Worm (Caenorhabditis elegans) whole organism, L2 larva: ENCODE data around the gene spp-18.

ENCODE experiments used
- R02D3.7 ChIP-seq: fragments of 150-350 bp; optimal IDR thresholded peaks from 2 replicates; lab custom pipeline; 2014; ENCODE audit warnings: missing biosample characterization, missing genetic modification characterization
- ZK546.5 ChIP-seq: sonication (generic microtip); optimal IDR thresholded peaks from 2 replicates; lab custom pipeline; 2017; ENCODE audit warnings: missing biosample characterization, missing genetic modification characterization
- alr-1 ChIP-seq: fragments of 150-350 bp; optimal IDR thresholded peaks from 2 replicates; lab custom pipeline; 2014; ENCODE audit warnings: missing biosample characterization, missing genetic modification characterization
- aly-2 ChIP-seq: fragments of 150-350 bp; optimal IDR thresholded peaks from 2 replicates; lab custom pipeline; 2014; ENCODE audit warnings: missing biosample characterization, missing genetic modification characterization
- ama-1 ChIP-seq: fragments of 150-350 bp; optimal IDR thresholded peaks from 2 replicates; lab custom pipeline; 2018; ENCODE audit warnings: inconsistent platforms
- blmp-1 ChIP-seq: sonication (generic microtip); optimal IDR thresholded peaks from 2 replicates; lab custom pipeline; 2017; ENCODE audit warnings: missing genetic modification characterization, mild to moderate bottlenecking, missing compliant biosample characterization, antibody characterized with exemption, moderate library complexity; ENCODE audit not compliant: insufficient read depth
- ceh-16 ChIP-seq: fragments of 150-350 bp; optimal IDR thresholded peaks from 2 replicates; lab custom pipeline; 2014; ENCODE audit warnings: missing biosample characterization, missing genetic modification characterization
- ceh-82 ChIP-seq: fragments of 150-350 bp; optimal IDR thresholded peaks from 2 replicates; lab custom pipeline; 2014; ENCODE audit warnings: missing biosample characterization, missing genetic modification characterization
- crh-2 ChIP-seq: sonication (generic microtip); optimal IDR thresholded peaks from 2 replicates; lab custom pipeline; 2017; ENCODE audit warnings: missing biosample characterization, missing genetic modification characterization
- egl-27 ChIP-seq: sonication (generic microtip); optimal IDR thresholded peaks from 3 replicates; lab custom pipeline; 2017; ENCODE audit warnings: missing biosample characterization, missing genetic modification reagents, missing genetic modification characterization
- elt-1 ChIP-seq: fragments of 150-350 bp; optimal IDR thresholded peaks from 2 replicates; lab custom pipeline; 2014; ENCODE audit warnings: missing biosample characterization, missing genetic modification characterization
- elt-3 ChIP-seq: sonication (generic microtip); optimal IDR thresholded peaks from 2 replicates; lab custom pipeline; 2017; ENCODE audit warnings: missing biosample characterization, missing genetic modification characterization
- fos-1 ChIP-seq: fragments of 150-350 bp; optimal IDR thresholded peaks from 2 replicates; lab custom pipeline; 2014; ENCODE audit warnings: missing biosample characterization, missing genetic modification characterization
- lin-13 ChIP-seq: fragments of 150-350 bp; optimal IDR thresholded peaks from 2 replicates; lab custom pipeline; 2014; ENCODE audit warnings: missing biosample characterization, missing genetic modification reagents, missing genetic modification characterization
- lsy-2 ChIP-seq, 2 experiments: fragments of 150-350 bp in 1 of 2; sonication (generic microtip) in 1 of 2; optimal IDR thresholded peaks; 2 replicates each; lab custom pipeline; 2014 to 2017; ENCODE audit warnings: missing biosample characterization in 2 of 2, missing genetic modification characterization in 2 of 2
- mab-5 ChIP-seq: fragments of 150-350 bp; optimal IDR thresholded peaks from 2 replicates; lab custom pipeline; 2014; ENCODE audit warnings: missing biosample characterization, missing genetic modification characterization
- nhr-10 ChIP-seq: sonication (generic microtip); optimal IDR thresholded peaks from 2 replicates; lab custom pipeline; 2017; ENCODE audit warnings: missing biosample characterization, missing genetic modification characterization
- nhr-11 ChIP-seq: fragments of 150-350 bp; optimal IDR thresholded peaks from 2 replicates; lab custom pipeline; 2014; ENCODE audit warnings: missing biosample characterization, missing genetic modification characterization
- nhr-12 ChIP-seq: fragments of 150-350 bp; optimal IDR thresholded peaks from 2 replicates; lab custom pipeline; 2014; ENCODE audit warnings: missing biosample characterization, missing genetic modification characterization
- nhr-21 ChIP-seq: fragments of 150-350 bp; optimal IDR thresholded peaks from 2 replicates; lab custom pipeline; 2014; ENCODE audit warnings: missing biosample characterization, missing genetic modification characterization
- nhr-23 ChIP-seq: fragments of 150-350 bp; optimal IDR thresholded peaks from 2 replicates; lab custom pipeline; 2014; ENCODE audit warnings: missing biosample characterization, missing genetic modification reagents, missing genetic modification characterization
- nhr-237 ChIP-seq: fragments of 150-350 bp; optimal IDR thresholded peaks from 2 replicates; lab custom pipeline; 2014; ENCODE audit warnings: missing biosample characterization, missing genetic modification characterization
- nhr-6 ChIP-seq: fragments of 150-350 bp; optimal IDR thresholded peaks from 2 replicates; lab custom pipeline; 2014; ENCODE audit warnings: missing biosample characterization, missing genetic modification characterization
- nhr-77 ChIP-seq: fragments of 150-350 bp; optimal IDR thresholded peaks from 2 replicates; lab custom pipeline; 2014; ENCODE audit warnings: missing biosample characterization, missing genetic modification characterization
- peb-1 ChIP-seq: fragments of 150-350 bp; optimal IDR thresholded peaks from 2 replicates; lab custom pipeline; 2014; ENCODE audit warnings: missing biosample characterization, missing genetic modification characterization
- sem-4 ChIP-seq: fragments of 150-350 bp; optimal IDR thresholded peaks from 2 replicates; lab custom pipeline; 2014; ENCODE audit warnings: missing biosample characterization, missing genetic modification reagents, missing genetic modification characterization
- sma-3 ChIP-seq: sonication (generic microtip); optimal IDR thresholded peaks from 2 replicates; lab custom pipeline; 2016; ENCODE audit warnings: missing genetic modification reagents, missing genetic modification characterization, missing compliant biosample characterization
- sma-9 ChIP-seq, 2 experiments: fragments of 150-350 bp in 1 of 2; sonication (generic microtip) in 1 of 2; optimal IDR thresholded peaks; 2 replicates each; lab custom pipeline; 2014 to 2016; ENCODE audit warnings: missing genetic modification characterization in 2 of 2, mild to moderate bottlenecking in 1 of 2, missing biosample characterization in 1 of 2, missing compliant biosample characterization in 1 of 2, missing genetic modification reagents in 1 of 2, moderate library complexity in 1 of 2
- snpc-4 ChIP-seq: fragments of 150-350 bp; optimal IDR thresholded peaks from 2 replicates; lab custom pipeline; 2014; ENCODE audit warnings: missing biosample characterization, missing genetic modification characterization
- unc-39 ChIP-seq: fragments of 150-350 bp; optimal IDR thresholded peaks from 2 replicates; lab custom pipeline; 2014; ENCODE audit warnings: missing biosample characterization, missing genetic modification characterization
- unc-55 ChIP-seq: fragments of 150-350 bp; sonication (generic microtip); optimal IDR thresholded peaks from 3 replicates; lab custom pipeline; 2014; ENCODE audit warnings: missing biosample characterization, missing genetic modification reagents, missing genetic modification characterization
- unc-62 ChIP-seq: fragments of 150-350 bp; optimal IDR thresholded peaks from 2 replicates; lab custom pipeline; 2014; ENCODE audit warnings: missing biosample characterization, missing genetic modification reagents, missing genetic modification characterization
- ztf-1 ChIP-seq: fragments of 200-800 bp; sonication (Bioruptor generic); conservative IDR thresholded peaks from 2 replicates; pipeline ENCODE4 v1.3.6; 2022; ENCODE audit warnings: missing genetic modification characterization, missing compliant biosample characterization
- ztf-4 ChIP-seq: fragments of 150-350 bp; optimal IDR thresholded peaks from 2 replicates; lab custom pipeline; 2014; ENCODE audit warnings: missing biosample characterization, missing genetic modification characterization

Gene spp-18

ce11 chrIV:9624275-9624674 lies 30.8 kb downstream of the spp-18 start, which contains the start of gene W09C2.8:
Gene W09C2.8 (minus strand): TSS chrIV:9624375.
- TF ChIP-seq egl-27 (tag; lab: Kevin White, UChicago) (no peak), nhr-237 (tag; lab: Kevin White, UChicago) (no peak), ama-1 (no peak), fos-1 (tag; lab: Kevin White, UChicago) (no peak), sma-3 (GFP tag; lab: Kevin White, UChicago) (no peak), peb-1 (no peak), elt-1 (tag; lab: Kevin White, UChicago) (no peak), ztf-1 (no peak)
- TF ChIP-seq, all 48 proteins: peak for 0

DNA sequence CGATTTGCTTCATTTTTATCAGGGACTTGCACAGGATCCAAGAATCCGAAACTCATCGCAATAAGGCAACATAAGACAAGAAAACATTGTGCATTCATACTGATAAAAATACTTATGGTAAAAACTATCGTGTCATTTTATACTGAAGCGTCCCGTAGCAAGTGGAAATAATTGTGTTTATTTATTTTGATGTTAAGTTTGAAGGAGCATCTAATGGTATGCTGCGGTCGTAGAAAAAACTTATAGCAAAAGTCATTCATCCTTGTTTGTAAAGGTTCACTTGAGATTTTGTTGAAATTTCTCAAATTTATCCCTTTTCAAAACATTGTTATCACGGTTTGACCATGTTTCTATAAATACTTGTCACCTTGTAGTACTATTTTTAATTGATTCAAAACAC lies 31.5 kb downstream of the spp-18 start, which contains the start of gene W09C2.10:
W09C2.10 (minus strand) TSS at position 101 of the 400 bp plus-strand sequence.
- TF ChIP-seq nhr-237 (tag; lab: Kevin White, UChicago) (no peak), ceh-82 (no peak), nhr-77 (no peak), unc-55 (GFP tag; lab: Kevin White, UChicago) (no peak), lin-13 (GFP tag; lab: Kevin White, UChicago) (no peak), nhr-10 (tag; lab: Kevin White, UChicago) (no peak), nhr-21 (tag; lab: Kevin White, UChicago) (no peak), mab-5 (tag; lab: Kevin White, UChicago) (no peak), nhr-11 (tag; lab: Kevin White, UChicago) (no peak), snpc-4 (tag; lab: Kevin White, UChicago) (no peak), nhr-6 (tag; lab: Kevin White, UChicago) (no peak), peb-1 (no peak), ama-1 (no peak), blmp-1 (tag; lab: Kevin White, UChicago) (no peak), ztf-4 (tag; lab: Kevin White, UChicago) (no peak)

DNA sequence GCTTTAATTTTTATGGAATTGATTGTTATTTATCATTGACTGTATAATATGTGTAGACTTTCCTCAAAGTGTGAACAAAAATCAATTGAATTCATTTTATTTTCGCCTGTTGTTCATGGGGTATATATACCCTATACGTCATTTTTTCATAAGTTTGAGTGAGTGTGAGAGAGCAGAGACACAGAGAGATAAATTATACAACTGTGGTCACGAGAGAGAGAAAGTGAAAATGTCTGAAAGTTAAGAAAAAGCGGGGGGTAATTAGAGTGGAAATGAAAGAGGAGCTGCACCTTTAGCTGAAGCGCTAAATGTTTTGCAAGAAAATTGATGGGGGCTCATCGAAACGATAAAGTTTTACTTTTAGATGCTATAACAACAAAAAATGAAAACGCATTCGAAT lies 32.3 kb downstream of the spp-18 start:
- TF ChIP-seq elt-3 (tag; lab: Kevin White, UChicago) = no peak
- no peak for TF ChIP-seq ztf-4 (tag; lab: Kevin White, UChicago)
- peak; percentile 2 for TF ChIP-seq sma-3 (GFP tag; lab: Kevin White, UChicago)
- no peak for TF ChIP-seq R02D3.7 (tag; lab: Kevin White, UChicago)
- TF ChIP-seq blmp-1 (tag; lab: Kevin White, UChicago) = peak; percentile 69
- peak; percentile 8 for TF ChIP-seq sma-9 (GFP tag; optimal IDR thresholded peaks at IDR 0.05; lab: Kevin White, UChicago)
- TF ChIP-seq sma-9 (tag; optimal IDR thresholded peaks at IDR 0.05; lab: Kevin White, UChicago) = no peak
- no peak for TF ChIP-seq alr-1
- no peak for TF ChIP-seq nhr-10 (tag; lab: Kevin White, UChicago)
- TF ChIP-seq crh-2 = peak; percentile 1
- peak; percentile 18 for TF ChIP-seq fos-1 (tag; lab: Kevin White, UChicago)

DNA sequence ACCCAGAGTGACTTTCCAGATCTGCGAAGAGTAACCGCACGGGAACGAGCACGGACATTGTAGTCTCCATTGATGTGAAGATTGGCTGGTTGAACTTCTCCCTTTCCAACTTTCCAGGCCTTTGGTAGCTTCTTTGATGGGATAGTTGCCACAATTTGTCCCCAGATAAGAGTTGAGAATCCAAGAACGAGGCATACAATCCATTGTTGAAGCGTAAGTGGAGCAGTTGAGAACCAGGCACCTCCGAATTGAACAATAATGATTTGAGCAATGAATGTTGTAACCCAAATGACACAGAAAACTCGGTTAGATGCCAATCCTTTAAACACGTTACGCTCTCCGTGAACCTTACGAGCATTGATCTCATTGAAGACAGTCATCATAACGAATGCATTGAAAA lies 33.5 kb downstream of the spp-18 start:
- TF ChIP-seq nhr-23 (tag; lab: Kevin White, UChicago) (no peak), lsy-2 (tag; optimal IDR thresholded peaks at IDR 0.05; lab: Kevin White, UChicago) (no peak), sem-4 (tag; lab: Kevin White, UChicago) (no peak), nhr-12 (tag; lab: Kevin White, UChicago) (no peak), lin-13 (GFP tag; lab: Kevin White, UChicago) (no peak), ceh-16 (tag; lab: Kevin White, UChicago) (no peak), nhr-6 (tag; lab: Kevin White, UChicago) (no peak), ZK546.5 (tag; lab: Kevin White, UChicago) (no peak), fos-1 (tag; lab: Kevin White, UChicago) (no peak), unc-39 (tag; lab: Kevin White, UChicago) (no peak), unc-62 (no peak), egl-27 (tag; lab: Kevin White, UChicago) (no peak), sma-3 (GFP tag; lab: Kevin White, UChicago) (no peak), mab-5 (tag; lab: Kevin White, UChicago) (no peak), aly-2 (tag; lab: Kevin White, UChicago) (no peak), nhr-11 (tag; lab: Kevin White, UChicago) (no peak), ceh-82 (no peak), ztf-4 (tag; lab: Kevin White, UChicago) (no peak), nhr-10 (tag; lab: Kevin White, UChicago) (no peak)
